Fruit fly (Drosophila melanogaster) whole organism, embryonic: ENCODE data around the gene Cand1.

Source experiments
- Abd-B ChIP-seq: fragments of 200-800 bp; sonication (Bioruptor generic); optimal IDR thresholded peaks from 2 replicates; lab custom pipeline; 2018; ENCODE audit warnings: missing biosample characterization, mild to moderate bottlenecking, missing genetic modification characterization, moderate library complexity
- Adf1 ChIP-seq: fragments of 200-800 bp; sonication (Bioruptor generic); IDR thresholded peaks from 2 replicates; pipeline ENCODE4 v1.3.6; 2022; ENCODE audit warnings: missing biosample characterization, missing genetic modification characterization
- Asciz ChIP-seq: fragments of 200-800 bp; sonication (Bioruptor generic); optimal IDR thresholded peaks from 2 replicates; lab custom pipeline; 2017; ENCODE audit warnings: missing biosample characterization, mild to moderate bottlenecking, missing genetic modification characterization, missing genetic modification reagents
- CG10366 ChIP-seq: fragments of 200-800 bp; sonication (Bioruptor generic); IDR thresholded peaks from 2 replicates; pipeline ENCODE4 v1.3.6; 2022; ENCODE audit warnings: missing biosample characterization, missing genetic modification characterization
- CG12236 ChIP-seq: fragments of 200-800 bp; sonication (Bioruptor generic); optimal IDR thresholded peaks from 2 replicates; lab custom pipeline; 2016; ENCODE audit warnings: missing biosample characterization, missing genetic modification characterization
- CG13287 ChIP-seq: fragments of 200-800 bp; sonication (Bioruptor generic); IDR thresholded peaks from 2 replicates; pipeline ENCODE4 v1.3.6; 2022; ENCODE audit warnings: missing biosample characterization, missing genetic modification characterization; ENCODE audit not compliant: partially characterized antibody
- CG13775 ChIP-seq: fragments of 200-800 bp; sonication (Bioruptor generic); optimal IDR thresholded peaks from 3 replicates; lab custom pipeline; 2017; ENCODE audit warnings: missing biosample characterization, mild to moderate bottlenecking, missing genetic modification characterization
- CG13894 ChIP-seq: fragments of 200-800 bp; sonication (Bioruptor generic); optimal IDR thresholded peaks from 3 replicates; lab custom pipeline; 2018; ENCODE audit warnings: missing biosample characterization, mild to moderate bottlenecking, missing genetic modification characterization, moderate library complexity
- CG15479 ChIP-seq: fragments of 200-800 bp; sonication (Bioruptor generic); optimal IDR thresholded peaks from 3 replicates; lab custom pipeline; 2019; ENCODE audit warnings: missing biosample characterization, mild to moderate bottlenecking, missing genetic modification characterization, moderate library complexity
- CG15696 ChIP-seq: fragments of 200-800 bp; sonication (Bioruptor generic); optimal IDR thresholded peaks from 2 replicates; lab custom pipeline; 2019; ENCODE audit warnings: missing biosample characterization, mild to moderate bottlenecking, missing genetic modification characterization, moderate library complexity
- CG16815 ChIP-seq: fragments of 200-800 bp; sonication (Bioruptor generic); optimal IDR thresholded peaks from 3 replicates; lab custom pipeline; 2017; ENCODE audit warnings: missing biosample characterization, mild to moderate bottlenecking, missing genetic modification characterization
- CG17328 ChIP-seq: fragments of 200-800 bp; sonication (Bioruptor generic); IDR thresholded peaks from 2 replicates; pipeline ENCODE4 v1.3.6; 2022; ENCODE audit warnings: missing biosample characterization, missing genetic modification characterization
- CG17359 ChIP-seq: fragments of 200-800 bp; sonication (Bioruptor generic); optimal IDR thresholded peaks from 3 replicates; lab custom pipeline; 2018; ENCODE audit warnings: missing biosample characterization, mild to moderate bottlenecking, missing genetic modification characterization, moderate library complexity
- CG18262 ChIP-seq: fragments of 200-800 bp; optimal IDR thresholded peaks from 3 replicates; lab custom pipeline; 2019; ENCODE audit warnings: missing biosample characterization, mild to moderate bottlenecking, missing genetic modification characterization, moderate library complexity
- CG2116 ChIP-seq: fragments of 200-800 bp; sonication (Bioruptor generic); optimal IDR thresholded peaks from 3 replicates; lab custom pipeline; 2018; ENCODE audit warnings: missing biosample characterization, mild to moderate bottlenecking, missing genetic modification characterization
- CG2120 ChIP-seq: fragments of 200-800 bp; sonication (Bioruptor generic); optimal IDR thresholded peaks from 3 replicates; lab custom pipeline; 2016; ENCODE audit warnings: missing biosample characterization, missing genetic modification characterization
- CG2199 ChIP-seq: fragments of 200-800 bp; sonication (Bioruptor generic); IDR thresholded peaks from 3 replicates; pipeline ENCODE4 v1.3.6; 2022; ENCODE audit warnings: missing biosample characterization, missing genetic modification characterization
- CG34422 ChIP-seq: fragments of 200-800 bp; sonication (Bioruptor generic); IDR thresholded peaks from 3 replicates; pipeline ENCODE4 v1.3.6; 2022; ENCODE audit warnings: missing biosample characterization, missing genetic modification characterization
- CG6272 ChIP-seq: fragments of 200-800 bp; sonication (Bioruptor generic); IDR thresholded peaks from 2 replicates; pipeline ENCODE4 v1.3.6; 2022; ENCODE audit warnings: missing biosample characterization, missing genetic modification characterization
- CG7786 ChIP-seq: fragments of 200-800 bp; sonication (Bioruptor generic); optimal IDR thresholded peaks from 2 replicates; lab custom pipeline; 2016; ENCODE audit warnings: missing biosample characterization, missing genetic modification characterization
- CG8359 ChIP-seq: fragments of 200-800 bp; sonication (Bioruptor generic); optimal IDR thresholded peaks from 2 replicates; lab custom pipeline; 2017; ENCODE audit warnings: missing biosample characterization, mild to moderate bottlenecking, missing genetic modification characterization, borderline replicate concordance
- CG8924 ChIP-seq: fragments of 200-800 bp; optimal IDR thresholded peaks from 3 replicates; lab custom pipeline; 2019; ENCODE audit warnings: missing biosample characterization, mild to moderate bottlenecking, missing genetic modification characterization, moderate library complexity
- CHES-1-like ChIP-seq: fragments of 200-800 bp; sonication (Bioruptor generic); optimal IDR thresholded peaks from 2 replicates; lab custom pipeline; 2016; ENCODE audit warnings: missing biosample characterization, missing genetic modification characterization
- CoRest ChIP-seq: fragments of 200-800 bp; sonication (Bioruptor generic); optimal IDR thresholded peaks from 3 replicates; lab custom pipeline; 2018; ENCODE audit warnings: missing biosample characterization, mild to moderate bottlenecking, missing genetic modification characterization, moderate library complexity
- D19B ChIP-seq: fragments of 200-800 bp; sonication (Bioruptor generic); optimal IDR thresholded peaks from 2 replicates; lab custom pipeline; 2017; ENCODE audit warnings: missing biosample characterization, mild to moderate bottlenecking, missing genetic modification characterization
- Fer1 ChIP-seq: fragments of 200-800 bp; sonication (Bioruptor generic); optimal IDR thresholded peaks from 2 replicates; lab custom pipeline; 2017; ENCODE audit warnings: missing biosample characterization, mild to moderate bottlenecking, missing genetic modification characterization
- HLH54F ChIP-seq: fragments of 200-800 bp; sonication (Bioruptor generic); optimal IDR thresholded peaks from 3 replicates; lab custom pipeline; 2016; ENCODE audit warnings: missing biosample characterization, missing genetic modification characterization
- Med ChIP-seq: fragments of 200-800 bp; sonication (Bioruptor generic); peaks from one replicate; lab custom pipeline; 2016; ENCODE audit warnings: missing biosample characterization, missing genetic modification characterization, mild to moderate bottlenecking, inconsistent platforms, moderate library complexity
- Nf-YC ChIP-seq: fragments of 200-800 bp; optimal IDR thresholded peaks from 3 replicates; lab custom pipeline; 2019; ENCODE audit warnings: missing biosample characterization, mild to moderate bottlenecking, missing genetic modification characterization, moderate library complexity
- NfI ChIP-seq: fragments of 200-800 bp; sonication (Bioruptor generic); optimal IDR thresholded peaks from 3 replicates; lab custom pipeline; 2018; ENCODE audit warnings: missing biosample characterization, mild to moderate bottlenecking, missing genetic modification characterization, moderate library complexity
- Ptx1 ChIP-seq: fragments of 200-800 bp; sonication (Bioruptor generic); IDR thresholded peaks from 2 replicates; pipeline ENCODE4 v1.3.6; 2022; ENCODE audit warnings: missing biosample characterization, missing genetic modification characterization
- Scr ChIP-seq: fragments of 200-800 bp; sonication (Bioruptor generic); IDR thresholded peaks from 2 replicates; pipeline ENCODE4 v1.3.6; 2022; ENCODE audit warnings: missing biosample characterization, missing genetic modification characterization; ENCODE audit not compliant: partially characterized antibody
- Six4 ChIP-seq: fragments of 200-800 bp; sonication (Bioruptor generic); optimal IDR thresholded peaks from 2 replicates; lab custom pipeline; 2016; ENCODE audit warnings: missing biosample characterization, missing genetic modification characterization
- Sox100B ChIP-seq: fragments of 200-800 bp; sonication (Bioruptor generic); optimal IDR thresholded peaks from 3 replicates; lab custom pipeline; 2018; ENCODE audit warnings: missing biosample characterization, mild to moderate bottlenecking, missing genetic modification characterization
- Sry-δ ChIP-seq: fragments of 200-800 bp; sonication (Bioruptor generic); optimal IDR thresholded peaks from 2 replicates; lab custom pipeline; 2016; ENCODE audit warnings: missing biosample characterization, missing genetic modification characterization
- YL-1 ChIP-seq: fragments of 200-800 bp; sonication (Bioruptor generic); optimal IDR thresholded peaks from 3 replicates; lab custom pipeline; 2017; ENCODE audit warnings: missing biosample characterization, mild to moderate bottlenecking, missing genetic modification characterization
- ac ChIP-seq: fragments of 200-800 bp; sonication (Bioruptor generic); optimal IDR thresholded peaks from 3 replicates; lab custom pipeline; 2017; ENCODE audit warnings: missing biosample characterization, mild to moderate bottlenecking, missing genetic modification characterization
- az2 ChIP-seq: fragments of 200-800 bp; sonication (Bioruptor generic); optimal IDR thresholded peaks from 3 replicates; lab custom pipeline; 2016; ENCODE audit warnings: missing biosample characterization, missing genetic modification characterization
- dpn ChIP-seq, 2 experiments: fragments of 200-800 bp; sonication (Bioruptor generic); optimal IDR thresholded peaks; 3 replicates each; lab custom pipeline; 2016; ENCODE audit warnings: missing biosample characterization in 2 of 2, missing genetic modification characterization in 2 of 2
- gfzf ChIP-seq: fragments of 200-800 bp; sonication (Bioruptor generic); optimal IDR thresholded peaks from 2 replicates; lab custom pipeline; 2016; ENCODE audit warnings: missing biosample characterization, mild to moderate bottlenecking, missing genetic modification characterization, moderate library complexity
- hkb ChIP-seq, 2 experiments: fragments of 200-800 bp in 1 of 2; fragments of >200 bp in 1 of 2; sonication (Bioruptor generic) in 1 of 2; IDR thresholded peaks in 1 of 2; optimal IDR thresholded peaks in 1 of 2; 2 replicates each; pipeline versions ENCODE4 v1.3.6 to Lab custom; 2017 to 2022; ENCODE audit warnings: missing biosample characterization in 1 of 2, missing genetic modification characterization in 1 of 2
- ind ChIP-seq: fragments of 200-800 bp; sonication (Bioruptor generic); optimal IDR thresholded peaks from 3 replicates; lab custom pipeline; 2016; ENCODE audit warnings: missing biosample characterization, missing genetic modification characterization
- kni ChIP-seq: fragments of 200-800 bp; sonication (Bioruptor generic); optimal IDR thresholded peaks from 3 replicates; lab custom pipeline; 2017; ENCODE audit warnings: mild to moderate bottlenecking, missing biosample characterization, missing genetic modification reagents, missing genetic modification characterization
- nerfin-1 ChIP-seq: fragments of 200-800 bp; sonication (Bioruptor generic); optimal IDR thresholded peaks from 3 replicates; lab custom pipeline; 2019; ENCODE audit warnings: missing biosample characterization, mild to moderate bottlenecking, missing genetic modification characterization, moderate library complexity
- nom ChIP-seq: fragments of 200-800 bp; sonication (Bioruptor generic); optimal IDR thresholded peaks from 2 replicates; lab custom pipeline; 2017; ENCODE audit warnings: missing biosample characterization, missing genetic modification characterization, mild to moderate bottlenecking, moderate library complexity, missing genetic modification reagents
- pum ChIP-seq: fragments of 200-800 bp; sonication (Bioruptor generic); optimal IDR thresholded peaks from 2 replicates; lab custom pipeline; 2016; ENCODE audit warnings: missing biosample characterization, missing genetic modification characterization
- sens ChIP-seq: fragments of 200-800 bp; sonication (Bioruptor generic); peaks from one replicate; lab custom pipeline; 2016; ENCODE audit warnings: missing biosample characterization, missing genetic modification characterization
- sr ChIP-seq: fragments of 200-800 bp; sonication (Bioruptor generic); IDR thresholded peaks from 3 replicates; pipeline ENCODE4 v1.3.6; 2022; ENCODE audit warnings: missing biosample characterization, missing genetic modification characterization
- zf30C ChIP-seq: fragments of 200-800 bp; sonication (Bioruptor generic); optimal IDR thresholded peaks from 3 replicates; lab custom pipeline; 2018; ENCODE audit warnings: missing biosample characterization, mild to moderate bottlenecking, missing genetic modification characterization

Gene Cand1

DNA sequence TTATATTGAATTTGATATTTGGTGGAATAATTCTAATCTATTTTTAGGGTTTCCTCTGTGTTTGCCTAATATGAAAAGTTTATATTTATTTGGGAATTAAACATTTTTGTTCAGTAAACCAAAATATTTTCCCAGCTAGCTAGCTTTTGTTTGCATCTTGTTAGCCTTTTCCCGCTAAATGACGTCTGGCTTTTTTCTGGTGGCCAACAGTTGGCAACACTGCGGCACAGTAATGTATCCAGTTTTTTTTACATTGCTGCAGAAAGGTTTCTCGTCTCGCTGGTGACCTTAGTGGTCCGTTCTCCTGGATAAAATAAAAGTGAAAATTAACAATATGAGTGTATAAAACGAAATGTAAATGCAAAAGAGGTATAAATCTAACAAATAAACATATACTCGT, 1.7 kb upstream of the Cand1 start, which contains the start of gene lft (continued):
- no peak for TF ChIP-seq sr (GFP tag; lab: Robert Waterston, UW)
- TF ChIP-seq CG8924 (tag; lab: Kevin White, UChicago): peak; percentile 31
- TF ChIP-seq sens (GFP tag; lab: Kevin White, UChicago): peak; percentile 30
- peak; percentile 8 for TF ChIP-seq CoRest
- TF ChIP-seq Sry-δ: peak; percentile 36
- TF ChIP-seq nerfin-1: no peak
- no peak for TF ChIP-seq HLH54F (GFP tag; lab: Kevin White, UChicago)
- TF ChIP-seq CG2116 (GFP tag; lab: Kevin White, UChicago): peak; percentile 16
- TF ChIP-seq Med (GFP tag; lab: Kevin White, UChicago): peak; percentile 73
- no peak for TF ChIP-seq Ptx1 (GFP tag; lab: Robert Waterston, UW)
- TF ChIP-seq CG16815 (GFP tag; lab: Kevin White, UChicago): no peak
- peak; percentile 32 for TF ChIP-seq YL-1
- no peak for TF ChIP-seq NfI (GFP tag; lab: Kevin White, UChicago)
- TF ChIP-seq Scr (GFP tag; lab: Robert Waterston, UW): no peak
- 0 out of 3 replicates have a peak, but pooled peaks have one; percentile 45 for TF ChIP-seq CG2199 (GFP tag; lab: Robert Waterston, UW)
- peak; percentile 2 for TF ChIP-seq nom (GFP tag; lab: Kevin White, UChicago)
- peak; percentile 3 for TF ChIP-seq Nf-YC (tag; lab: Kevin White, UChicago)
- TF ChIP-seq CG12236 (GFP tag; lab: Kevin White, UChicago): no peak
- TF ChIP-seq, all 482 proteins: peak for 26

DNA sequence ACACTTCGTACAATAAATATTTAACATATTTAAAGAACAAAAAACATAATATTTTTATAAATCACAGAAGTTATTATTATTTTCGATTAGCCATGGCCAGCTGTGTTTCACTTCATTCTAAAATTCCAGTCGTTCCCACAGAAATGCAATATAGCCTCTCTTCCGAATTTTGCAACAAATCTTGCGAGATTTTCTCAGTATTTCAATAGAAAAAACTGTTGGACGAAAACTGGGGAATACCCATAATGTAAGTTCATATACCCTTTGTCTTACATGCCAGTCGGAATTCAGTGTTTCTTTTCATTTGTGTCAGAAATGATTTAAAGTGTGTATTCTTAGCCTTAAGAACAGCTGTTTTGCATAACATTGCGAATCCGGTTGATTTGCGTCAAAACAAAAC, 6.0 kb downstream of the Cand1 start, which contains the start of the genes CtsL4 and ClpP:
Gene CtsL4 (minus strand): TSS at position 90 of the 400 bp plus-strand sequence.
Gene ClpP (plus strand): TSS at position 288 of the 400 bp plus-strand sequence.
- peak; percentile 64 for TF ChIP-seq CG2120
- peak; percentile 37 for TF ChIP-seq CG13775
- TF ChIP-seq Asciz (GFP tag; lab: Kevin White, UChicago): no peak
- TF ChIP-seq Adf1 (GFP tag; lab: Robert Waterston, UW): no peak
- peak; percentile 25 for TF ChIP-seq CG15696 (tag; lab: Kevin White, UChicago)
- TF ChIP-seq az2 (GFP tag; lab: Kevin White, UChicago): peak; percentile 52
- TF ChIP-seq hkb (optimal IDR thresholded peaks at IDR 0.05; lab: Kevin White, UChicago): no peak
- 0 out of 2 replicates have a peak, but pooled peaks have one; percentile 34 for TF ChIP-seq hkb (GFP tag; IDR thresholded peaks at IDR 0.05; lab: Robert Waterston, UW)
- TF ChIP-seq CG8359: no peak
- peak; percentile 35 for TF ChIP-seq pum
- TF ChIP-seq CG13894: no peak
- TF ChIP-seq Six4 (GFP tag; lab: Kevin White, UChicago): peak; percentile 37
- TF ChIP-seq dpn (GFP tag; optimal IDR thresholded peaks at IDR 0.05; lab: Kevin White, UChicago): peak; percentile 53 to 67
- TF ChIP-seq Abd-B: peak; percentile 46
- no peak for TF ChIP-seq kni (GFP tag; lab: Kevin White, UChicago)
- peak; percentile 57 for TF ChIP-seq CG18262
- peak; percentile 46 for TF ChIP-seq CHES-1-like (GFP tag; lab: Kevin White, UChicago)
- TF ChIP-seq CG17328 (GFP tag; lab: Robert Waterston, UW): 0 out of 2 replicates have a peak, but pooled peaks have one; percentile 27
- peak; percentile 38; the same call in 1 of the 2 replicates for TF ChIP-seq CG10366 (GFP tag; lab: Robert Waterston, UW)
- TF ChIP-seq D19B (GFP tag; lab: Kevin White, UChicago): peak; percentile 81
- TF ChIP-seq CG17359 (tag; lab: Kevin White, UChicago): peak; percentile 18
- peak; percentile 33; the same call in 1 of the 2 replicates for TF ChIP-seq CG13287
- TF ChIP-seq CG6272 (GFP tag; lab: Robert Waterston, UW): no peak; the same call in 1 of the 2 replicates
- TF ChIP-seq Sox100B: no peak
- peak; percentile 35 for TF ChIP-seq gfzf (GFP tag; lab: Kevin White, UChicago)
- peak; percentile 11 for TF ChIP-seq CG7786 (GFP tag; lab: Kevin White, UChicago)
- peak; percentile 15 for TF ChIP-seq Fer1 (GFP tag; lab: Kevin White, UChicago)
- peak; percentile 76 for TF ChIP-seq CG15479 (GFP tag; lab: Kevin White, UChicago)
- TF ChIP-seq ind (GFP tag; lab: Kevin White, UChicago): peak; percentile 49
- no peak for TF ChIP-seq ac (GFP tag; lab: Kevin White, UChicago)
- TF ChIP-seq CG34422 (GFP tag; lab: Robert Waterston, UW): peak; percentile 65; the same call in 1 of the 3 replicates
- TF ChIP-seq zf30C (GFP tag; lab: Kevin White, UChicago): no peak
